Worm (Caenorhabditis elegans): Measurements from ENCODE around the gene C25F9.4.

ce11 chrV:19462020-19462419 is 45.6 kb upstream of the C25F9.4 start, which contains the start of gene Y43F8B.15:
- TF ChIP-seq nhr-76 (tag; optimal IDR thresholded peaks at IDR 0.05) (no peak), elt-1 (tag; optimal IDR thresholded peaks at IDR 0.05; ENCODE audit: borderline replicate concordance, insufficient read depth) (no peak), unc-62 (GFP tag; optimal IDR thresholded peaks at IDR 0.05) (no peak), pha-4 (tag; optimal IDR thresholded peaks at IDR 0.05) (no peak)
